Fruit fly (Drosophila melanogaster) whole organism, prepupa: ENCODE data around the gene upd2.

ENCODE experiments used
- CG10631 ChIP-seq: fragments of 200-800 bp; sonication (Bioruptor generic); optimal IDR thresholded peaks from 2 replicates; lab custom pipeline; 2016; ENCODE audit warnings: missing biosample characterization, missing genetic modification characterization
- CG15336 ChIP-seq: fragments of 200-800 bp; sonication (Bioruptor generic); IDR thresholded peaks from 2 replicates; pipeline ENCODE4 v1.3.6; 2022; ENCODE audit warnings: missing biosample characterization, missing genetic modification characterization
- CG1621 ChIP-seq: fragments of 200-800 bp; sonication (Bioruptor generic); optimal IDR thresholded peaks from 3 replicates; lab custom pipeline; 2018; ENCODE audit warnings: missing biosample characterization, mild to moderate bottlenecking, missing genetic modification characterization
- CG16779 ChIP-seq: fragments of 200-800 bp; sonication (Bioruptor generic); optimal IDR thresholded peaks from 3 replicates; lab custom pipeline; 2017; ENCODE audit warnings: missing biosample characterization, mild to moderate bottlenecking, missing genetic modification characterization
- CG31627 ChIP-seq: fragments of 200-800 bp; sonication (Bioruptor generic); optimal IDR thresholded peaks from 3 replicates; lab custom pipeline; 2016; ENCODE audit warnings: missing biosample characterization, missing genetic modification characterization
- CG4318 ChIP-seq: fragments of 200-800 bp; sonication (Bioruptor generic); optimal IDR thresholded peaks from 3 replicates; lab custom pipeline; 2017; ENCODE audit warnings: missing biosample characterization, mild to moderate bottlenecking, missing genetic modification characterization
- CG6276 ChIP-seq: fragments of 200-800 bp; sonication (Bioruptor generic); optimal IDR thresholded peaks from 2 replicates; lab custom pipeline; 2017; ENCODE audit warnings: missing biosample characterization, mild to moderate bottlenecking, missing genetic modification characterization
- CG6854 ChIP-seq: fragments of 200-800 bp; sonication (Bioruptor generic); optimal IDR thresholded peaks from 2 replicates; lab custom pipeline; 2017; ENCODE audit warnings: missing biosample characterization, mild to moderate bottlenecking, missing genetic modification characterization
- CG8119 ChIP-seq: fragments of 200-800 bp; sonication (Bioruptor generic); IDR thresholded peaks from 3 replicates; pipeline ENCODE4 v1.3.6; 2022; ENCODE audit warnings: missing biosample characterization, missing genetic modification characterization
- CG8632 ChIP-seq: fragments of 200-800 bp; sonication (Bioruptor generic); optimal IDR thresholded peaks from 3 replicates; lab custom pipeline; 2016; ENCODE audit warnings: missing biosample characterization, missing genetic modification characterization
- CG9139 ChIP-seq: fragments of 200-800 bp; sonication (Bioruptor generic); optimal IDR thresholded peaks from 3 replicates; lab custom pipeline; 2017; ENCODE audit warnings: missing biosample characterization, mild to moderate bottlenecking, missing genetic modification characterization
- Eip78C ChIP-seq: fragments of 200-800 bp; sonication (Bioruptor generic); peaks from one replicate; lab custom pipeline; 2016; ENCODE audit warnings: missing biosample characterization, missing genetic modification characterization
- Eip93F ChIP-seq: fragments of 200-800 bp; sonication (Bioruptor generic); optimal IDR thresholded peaks from 2 replicates; lab custom pipeline; 2016; ENCODE audit warnings: missing biosample characterization, mild to moderate bottlenecking, missing genetic modification characterization
- Ets21C ChIP-seq: fragments of 200-800 bp; sonication (Bioruptor generic); optimal IDR thresholded peaks from 3 replicates; lab custom pipeline; 2016; ENCODE audit warnings: missing biosample characterization, missing genetic modification characterization
- Ets96B ChIP-seq: fragments of 200-800 bp; optimal IDR thresholded peaks from 2 replicates; lab custom pipeline; 2019; ENCODE audit warnings: missing biosample characterization, mild to moderate bottlenecking, missing genetic modification characterization, moderate library complexity
- Gug ChIP-seq: fragments of 200-800 bp; sonication (Bioruptor generic); IDR thresholded peaks from 2 replicates; pipeline ENCODE4 v1.3.6; 2022; ENCODE audit warnings: missing biosample characterization, missing genetic modification characterization
- Hr4 ChIP-seq: fragments of 200-800 bp; sonication (Bioruptor generic); optimal IDR thresholded peaks from 3 replicates; lab custom pipeline; 2016; ENCODE audit warnings: missing biosample characterization, missing genetic modification characterization
- Met ChIP-seq: fragments of 200-800 bp; sonication (Bioruptor generic); optimal IDR thresholded peaks from 3 replicates; lab custom pipeline; 2016; ENCODE audit warnings: missing biosample characterization, missing genetic modification characterization
- OdsH ChIP-seq: fragments of 200-800 bp; sonication (Bioruptor generic); optimal IDR thresholded peaks from 3 replicates; lab custom pipeline; 2016; ENCODE audit warnings: missing biosample characterization, missing genetic modification characterization
- Sox102F ChIP-seq: fragments of 200-800 bp; sonication (Bioruptor generic); optimal IDR thresholded peaks from 2 replicates; lab custom pipeline; 2016; ENCODE audit warnings: missing biosample characterization, mild to moderate bottlenecking, missing genetic modification characterization
- Sox14 ChIP-seq: fragments of 200-800 bp; sonication (Bioruptor generic); optimal IDR thresholded peaks from 3 replicates; lab custom pipeline; 2016; ENCODE audit warnings: missing biosample characterization, missing genetic modification characterization
- Sox15 ChIP-seq: fragments of 200-800 bp; sonication (Bioruptor generic); optimal IDR thresholded peaks from 3 replicates; lab custom pipeline; 2016; ENCODE audit warnings: missing biosample characterization, missing genetic modification characterization
- acj6 ChIP-seq: fragments of 200-800 bp; sonication (Bioruptor generic); optimal IDR thresholded peaks from 3 replicates; lab custom pipeline; 2016; ENCODE audit warnings: missing biosample characterization, missing genetic modification characterization
- cyc ChIP-seq: fragments of 200-800 bp; sonication (Bioruptor generic); optimal IDR thresholded peaks from 3 replicates; lab custom pipeline; 2016; ENCODE audit warnings: missing biosample characterization, missing genetic modification characterization
- dac ChIP-seq: fragments of 200-800 bp; sonication (Bioruptor generic); optimal IDR thresholded peaks from 2 replicates; lab custom pipeline; 2017; ENCODE audit warnings: missing biosample characterization, mild to moderate bottlenecking, missing genetic modification characterization
- dsx ChIP-seq: fragments of 200-800 bp; optimal IDR thresholded peaks from 3 replicates; lab custom pipeline; 2019; ENCODE audit warnings: missing biosample characterization, mild to moderate bottlenecking, missing genetic modification characterization, moderate library complexity; ENCODE audit not compliant: poor library complexity, severe bottlenecking
- eg ChIP-seq: fragments of 200-800 bp; sonication (Bioruptor generic); IDR thresholded peaks from 3 replicates; pipeline ENCODE4 v1.3.6; 2022; ENCODE audit warnings: missing biosample characterization, missing genetic modification characterization
- esn ChIP-seq: fragments of 200-800 bp; sonication (Bioruptor generic); optimal IDR thresholded peaks from 2 replicates; lab custom pipeline; 2016; ENCODE audit warnings: missing biosample characterization, mild to moderate bottlenecking, missing genetic modification characterization, moderate library complexity
- fd59A ChIP-seq: fragments of 200-800 bp; sonication (Bioruptor generic); optimal IDR thresholded peaks from 2 replicates; lab custom pipeline; 2017; ENCODE audit warnings: missing biosample characterization, mild to moderate bottlenecking, missing genetic modification characterization, missing genetic modification reagents
- fd85E ChIP-seq: fragments of 200-800 bp; sonication (Bioruptor generic); optimal IDR thresholded peaks from 3 replicates; lab custom pipeline; 2016; ENCODE audit warnings: missing biosample characterization, missing genetic modification characterization
- lz ChIP-seq: fragments of 200-800 bp; sonication (Bioruptor generic); optimal IDR thresholded peaks from 3 replicates; lab custom pipeline; 2016; ENCODE audit warnings: missing biosample characterization, missing genetic modification characterization
- net ChIP-seq: fragments of 200-800 bp; sonication (Bioruptor generic); optimal IDR thresholded peaks from 3 replicates; lab custom pipeline; 2016; ENCODE audit warnings: missing biosample characterization, missing genetic modification characterization
- salr ChIP-seq, 2 experiments: fragments of 200-800 bp; sonication (Bioruptor generic); optimal IDR thresholded peaks; 3 replicates each; lab custom pipeline; 2016 to 2018; ENCODE audit warnings: missing biosample characterization in 2 of 2, missing genetic modification characterization in 2 of 2, mild to moderate bottlenecking in 1 of 2
- ss ChIP-seq, 2 experiments: fragments of 200-800 bp; sonication (Bioruptor generic); optimal IDR thresholded peaks; 2 replicates in 1 of 2; 3 replicates in 1 of 2; lab custom pipeline; 2017 to 2018; ENCODE audit warnings: mild to moderate bottlenecking in 2 of 2, missing biosample characterization in 2 of 2, missing genetic modification characterization in 2 of 2, moderate library complexity in 1 of 2
- svp ChIP-seq: fragments of 200-800 bp; sonication (Bioruptor generic); peaks from one replicate; lab custom pipeline; 2016; ENCODE audit warnings: missing biosample characterization, missing genetic modification characterization

Gene upd2

dm6 chrX:18256244-18256885 lies 13.3 kb upstream of the upd2 start (continued):
- peak; percentile 51 for TF ChIP-seq Met (GFP tag; lab: Kevin White, UChicago)
- TF ChIP-seq salr (GFP tag; optimal IDR thresholded peaks at IDR 0.05; lab: Kevin White, UChicago) = peak in 1 of 2 experiments; percentile 26
- peak; percentile 62 for TF ChIP-seq Eip78C
- peak; percentile 62 for TF ChIP-seq acj6 (GFP tag; lab: Kevin White, UChicago)
- no peak for TF ChIP-seq CG1621 (tag; lab: Kevin White, UChicago)
- no peak for TF ChIP-seq Sox102F
- TF ChIP-seq esn (GFP tag; lab: Kevin White, UChicago) = peak; percentile 44
- peak; percentile 2 for TF ChIP-seq lz (GFP tag; lab: Kevin White, UChicago)
- TF ChIP-seq, all 60 proteins: peak for 37

dm6 chrX:18254465-18254864 lies 11.4 kb upstream of the upd2 start:
- TF ChIP-seq net (no peak), svp (GFP tag; lab: Kevin White, UChicago) (peak; percentile 27), CG6276 (no peak), cyc (GFP tag; lab: Kevin White, UChicago) (no peak), Met (GFP tag; lab: Kevin White, UChicago) (no peak), Gug (GFP tag; lab: Robert Waterston, UW) (no peak), CG8119 (GFP tag; lab: Robert Waterston, UW) (no peak)

DNA sequence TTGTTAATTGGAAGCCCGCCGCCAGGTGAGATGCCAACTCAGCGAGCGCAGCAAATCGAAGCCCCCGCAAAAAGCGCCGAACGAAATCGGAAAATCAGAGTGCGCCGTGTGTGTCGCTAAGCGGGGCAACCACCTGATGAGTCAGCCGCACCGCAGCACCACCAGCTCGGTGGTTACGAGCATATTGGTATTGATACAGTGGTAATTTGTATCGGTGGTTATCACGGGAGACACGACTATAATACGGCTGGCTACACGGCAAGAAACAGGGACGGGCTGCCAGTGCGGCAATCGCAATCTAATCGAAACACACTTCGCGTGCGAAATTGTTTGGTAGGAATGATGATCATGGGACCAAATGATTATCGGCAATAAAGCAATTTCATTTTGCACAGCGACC lies 10.7 kb upstream of the upd2 start:
- TF ChIP-seq eg (GFP tag; lab: Robert Waterston, UW) (no peak), CG16779 (tag; lab: Kevin White, UChicago) (no peak), fd59A (GFP tag; lab: Kevin White, UChicago) (no peak), Ets21C (no peak), svp (GFP tag; lab: Kevin White, UChicago) (peak; percentile 53), CG6854 (peak; percentile 2)

DNA sequence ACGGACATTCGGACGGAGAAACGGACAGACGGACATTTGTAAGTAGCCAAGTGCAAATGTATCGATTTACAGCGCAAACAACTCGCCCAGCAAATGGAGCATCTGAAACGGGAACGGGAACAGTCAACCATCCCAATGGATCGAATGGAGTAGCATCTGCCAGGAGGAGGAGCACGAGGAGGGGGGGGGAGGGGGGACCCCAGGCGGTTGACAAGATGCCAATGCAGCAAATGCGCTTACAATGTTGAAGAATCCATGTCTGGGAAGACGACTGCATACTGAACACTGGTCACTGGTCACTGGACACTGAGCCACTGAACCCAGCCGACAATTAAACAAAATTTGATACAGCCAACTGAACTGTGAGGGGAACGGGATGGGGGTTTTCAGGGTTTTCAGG lies 8.8 kb upstream of the upd2 start:
- TF ChIP-seq dsx = peak; percentile 67
- no peak for TF ChIP-seq CG8632 (GFP tag; lab: Kevin White, UChicago)

- TF ChIP-seq Ets96B (tag; lab: Kevin White, UChicago) = no peak
- peak in 1 of 2 experiments; percentile 17 for TF ChIP-seq ss (GFP tag; optimal IDR thresholded peaks at IDR 0.05; lab: Kevin White, UChicago)
- TF ChIP-seq svp (GFP tag; lab: Kevin White, UChicago) = peak; percentile 64
- no peak for TF ChIP-seq OdsH (GFP tag; lab: Kevin White, UChicago)
- no peak for TF ChIP-seq Eip78C
- no peak for TF ChIP-seq CG9139 (GFP tag; lab: Kevin White, UChicago)
- TF ChIP-seq Hr4 (GFP tag; lab: Kevin White, UChicago) = no peak
- TF ChIP-seq CG4318 (GFP tag; lab: Kevin White, UChicago) = no peak
- TF ChIP-seq Sox14 (GFP tag; lab: Kevin White, UChicago) = no peak
- no peak for TF ChIP-seq esn (GFP tag; lab: Kevin White, UChicago)
- TF ChIP-seq Sox15 (GFP tag; lab: Kevin White, UChicago) = no peak
- TF ChIP-seq CG6854 = no peak
- TF ChIP-seq, all 60 proteins: peak for 2
Measured at dm6 chrX:18248267-18248666, 5.2 kb upstream of the upd2 start.

- TF ChIP-seq Sox102F (no peak), cyc (GFP tag; lab: Kevin White, UChicago) (no peak), OdsH (GFP tag; lab: Kevin White, UChicago) (no peak), CG10631 (GFP tag; lab: Kevin White, UChicago) (no peak), fd85E (no peak), CG15336 (GFP tag; lab: Robert Waterston, UW) (no peak), dac (GFP tag; lab: Kevin White, UChicago) (no peak), Eip93F (GFP tag; lab: Kevin White, UChicago) (no peak), CG31627 (GFP tag; lab: Kevin White, UChicago) (no peak)
- TF ChIP-seq, all 60 proteins: peak for 0
Measured at dm6 chrX:18246842-18247241, 3.8 kb upstream of the upd2 start.
